Worm (Caenorhabditis elegans) whole organism, L3 larva: ENCODE data around the gene R03H10.11.

Experiments used
- ceh-28 ChIP-seq: fragments of 150-350 bp; optimal IDR thresholded peaks from 2 replicates; lab custom pipeline; 2014; ENCODE audit warnings: missing biosample characterization, missing genetic modification reagents, missing genetic modification characterization
- egl-27 ChIP-seq: sonication (generic microtip); optimal IDR thresholded peaks from 4 replicates; lab custom pipeline; 2017; ENCODE audit warnings: missing biosample characterization, missing genetic modification reagents, missing genetic modification characterization
- fkh-10 ChIP-seq: sonication (generic microtip); optimal IDR thresholded peaks from 2 replicates; lab custom pipeline; 2017; ENCODE audit warnings: missing biosample characterization, missing genetic modification reagents, missing genetic modification characterization
- nhr-11 ChIP-seq: fragments of 150-350 bp; optimal IDR thresholded peaks from 2 replicates; lab custom pipeline; 2014; ENCODE audit warnings: missing biosample characterization, missing genetic modification characterization
- nhr-77 ChIP-seq: fragments of 150-350 bp; optimal IDR thresholded peaks from 2 replicates; lab custom pipeline; 2014; ENCODE audit warnings: missing biosample characterization, missing genetic modification characterization

ce11 chrII:4151499-4152132 is 30.8 kb upstream of the R03H10.11 start:
- TF ChIP-seq ceh-28 (tag; lab: Kevin White, UChicago) (no peak), nhr-77 (no peak), fkh-10 (GFP tag; lab: Kevin White, UChicago) (no peak), egl-27 (tag; lab: Kevin White, UChicago) (no peak), nhr-11 (tag; lab: Kevin White, UChicago) (no peak)
